Fruit fly (Drosophila melanogaster): ENCODE results near the gene Ctr9.

Gene Ctr9

dm6 chr3L:1305317-1305716 is 1.7 kb upstream of the Ctr9 start:
- TF ChIP-seq Hr78 (GFP tag; optimal IDR thresholded peaks at IDR 0.05), result no peak
- no peak for TF ChIP-seq rgr (GFP tag; optimal IDR thresholded peaks at IDR 0.05)
- no peak for TF ChIP-seq ey (GFP tag; optimal IDR thresholded peaks at IDR 0.05)
- TF ChIP-seq N (GFP tag; optimal IDR thresholded peaks at IDR 0.05), result no peak
- no peak for TF ChIP-seq jim (GFP tag; optimal IDR thresholded peaks at IDR 0.05)
- TF ChIP-seq Dfd (GFP tag; optimal IDR thresholded peaks at IDR 0.05), result no peak
- TF ChIP-seq Hr83 (GFP tag; optimal IDR thresholded peaks at IDR 0.05; ENCODE audit: poor library complexity, severe bottlenecking), result no peak
- TF ChIP-seq dl (GFP tag; optimal IDR thresholded peaks at IDR 0.05; ENCODE audit: insufficient read depth in 1 of 2, partially characterized antibody in 2 of 2), result no peak
- TF ChIP-seq Myc (optimal IDR thresholded peaks at IDR 0.05), result no peak
- TF ChIP-seq OdsH (GFP tag; optimal IDR thresholded peaks at IDR 0.05), result no peak
- TF ChIP-seq fru (GFP tag; optimal IDR thresholded peaks at IDR 0.05), result no peak
- no peak for TF ChIP-seq psq (GFP tag; optimal IDR thresholded peaks at IDR 0.05)
- TF ChIP-seq pan (optimal IDR thresholded peaks at IDR 0.05), result no peak

dm6 chr3L:1313039-1313766 is 6.2 kb downstream of the Ctr9 start, which contains the start of the genes sturkopf and Herc4:
sturkopf (minus strand) TSS chr3L:1313377.
Herc4 (plus strand) TSS chr3L:1313696.
- no peak for TF ChIP-seq sage (GFP tag; optimal IDR thresholded peaks at IDR 0.05)
- no peak for TF ChIP-seq dmrt93B (GFP tag; optimal IDR thresholded peaks at IDR 0.05)
- TF ChIP-seq Dfd (GFP tag; optimal IDR thresholded peaks at IDR 0.05), result no peak
- no peak for TF ChIP-seq CG32264 (GFP tag; optimal IDR thresholded peaks at IDR 0.05)
- no peak for TF ChIP-seq br (GFP tag; optimal IDR thresholded peaks at IDR 0.05)
- peak; percentile 78 for TF ChIP-seq rgr (GFP tag; optimal IDR thresholded peaks at IDR 0.05)
- peak; percentile 76 for TF ChIP-seq ey (GFP tag; optimal IDR thresholded peaks at IDR 0.05)
- TF ChIP-seq CrebA (GFP tag; optimal IDR thresholded peaks at IDR 0.05; ENCODE audit: borderline replicate concordance), result no peak
- peak; percentile 23 for TF ChIP-seq Hr83 (GFP tag; optimal IDR thresholded peaks at IDR 0.05; ENCODE audit: poor library complexity, severe bottlenecking)
- TF ChIP-seq Jra (GFP tag; optimal IDR thresholded peaks at IDR 0.05), result no peak
- no peak for TF ChIP-seq Rel (GFP tag; optimal IDR thresholded peaks at IDR 0.05)
- peak; percentile 13 for TF ChIP-seq Rel (tag; optimal IDR thresholded peaks at IDR 0.05)
- TF ChIP-seq dsf (GFP tag; optimal IDR thresholded peaks at IDR 0.05; ENCODE audit: borderline replicate concordance), result no peak
- TF ChIP-seq brk (GFP tag; optimal IDR thresholded peaks at IDR 0.05), result no peak
- TF ChIP-seq Hnf4 (GFP tag; optimal IDR thresholded peaks at IDR 0.05), result no peak
- TF ChIP-seq Sp1 (GFP tag; optimal IDR thresholded peaks at IDR 0.05), result peak; percentile 85
- peak; percentile 85 for TF ChIP-seq HLH106 (tag; optimal IDR thresholded peaks at IDR 0.05)
- no peak for TF ChIP-seq tai (GFP tag; optimal IDR thresholded peaks at IDR 0.05)
- no peak for TF ChIP-seq usp (GFP tag; optimal IDR thresholded peaks at IDR 0.05)
- TF ChIP-seq fru (GFP tag; optimal IDR thresholded peaks at IDR 0.05), result peak; percentile 84
- TF ChIP-seq N (GFP tag; optimal IDR thresholded peaks at IDR 0.05), result no peak
- TF ChIP-seq Dif (GFP tag; optimal IDR thresholded peaks at IDR 0.05; ENCODE audit: partially characterized antibody), result no peak
- peak; percentile 61 for TF ChIP-seq CG9705 (GFP tag; optimal IDR thresholded peaks at IDR 0.05)
- peak; percentile 66 for TF ChIP-seq psq (GFP tag; optimal IDR thresholded peaks at IDR 0.05)
- no peak for TF ChIP-seq jim (GFP tag; optimal IDR thresholded peaks at IDR 0.05)
- no peak for TF ChIP-seq pan (optimal IDR thresholded peaks at IDR 0.05)
- TF ChIP-seq h (GFP tag; optimal IDR thresholded peaks at IDR 0.05), result peak; percentile 91
- TF ChIP-seq Mio (GFP tag; optimal IDR thresholded peaks at IDR 0.05), result no peak
- TF ChIP-seq sv (GFP tag; optimal IDR thresholded peaks at IDR 0.05), result peak; percentile 82
- TF ChIP-seq foxo (GFP tag; optimal IDR thresholded peaks at IDR 0.05), result peak in 1 of 2 experiments; percentile 92
- peak; percentile 88 for TF ChIP-seq woc (GFP tag; optimal IDR thresholded peaks at IDR 0.05)
- TF ChIP-seq Vsx2 (GFP tag; optimal IDR thresholded peaks at IDR 0.05; ENCODE audit: partially characterized antibody), result no peak
- TF ChIP-seq dl (GFP tag; optimal IDR thresholded peaks at IDR 0.05; ENCODE audit: insufficient read depth in 1 of 2, partially characterized antibody in 2 of 2), result no peak
- peak; percentile 45 for TF ChIP-seq Hr78 (GFP tag; optimal IDR thresholded peaks at IDR 0.05)
- no peak for TF ChIP-seq Myc (optimal IDR thresholded peaks at IDR 0.05)
- TF ChIP-seq Abd-B (GFP tag; optimal IDR thresholded peaks at IDR 0.05), result no peak
- peak; percentile 68 for TF ChIP-seq OdsH (GFP tag; optimal IDR thresholded peaks at IDR 0.05)
- no peak for TF ChIP-seq GATAd (GFP tag; optimal IDR thresholded peaks at IDR 0.05)
- no peak for TF ChIP-seq lola (GFP tag; optimal IDR thresholded peaks at IDR 0.05)
